Fruit fly (Drosophila melanogaster) whole organism, wandering third instar larva: Measurements from ENCODE around the gene Sec10.
A peak's percentile ranks its signal among the peaks of the same experiment; 100 is the strongest.

Experiments used
- Abd-B ChIP-seq: fragments of >200 bp; optimal IDR thresholded peaks from 2 replicates; lab custom pipeline; 2017; ENCODE audit warnings: missing biosample characterization, missing genetic modification characterization
- CG32264 ChIP-seq: fragments of 200-800 bp; sonication (Bioruptor generic); optimal IDR thresholded peaks from 2 replicates; lab custom pipeline; 2016; ENCODE audit warnings: missing biosample characterization, missing genetic modification characterization
- CG9705 ChIP-seq: fragments of 200-800 bp; sonication (Bioruptor generic); optimal IDR thresholded peaks from 2 replicates; lab custom pipeline; 2018; ENCODE audit warnings: missing biosample characterization, mild to moderate bottlenecking, missing genetic modification characterization
- CrebA ChIP-seq: fragments of 200-800 bp; sonication (Bioruptor generic); optimal IDR thresholded peaks from 2 replicates; lab custom pipeline; 2016; ENCODE audit warnings: missing biosample characterization, mild to moderate bottlenecking, missing genetic modification characterization, borderline replicate concordance
- Dfd ChIP-seq: fragments of >200 bp; optimal IDR thresholded peaks from 2 replicates; lab custom pipeline; 2017; ENCODE audit warnings: missing biosample characterization, missing genetic modification characterization
- Dif ChIP-seq: fragments of 200-275, 200-300 bp; sonication (Bioruptor generic); optimal IDR thresholded peaks from 2 replicates; lab custom pipeline; 2018; ENCODE audit warnings: missing biosample characterization, missing genetic modification characterization; ENCODE audit not compliant: partially characterized antibody
- GATAd ChIP-seq: sonication (Bioruptor generic); optimal IDR thresholded peaks from 2 replicates; lab custom pipeline; 2016; ENCODE audit warnings: missing biosample characterization, missing genetic modification characterization
- HLH106 ChIP-seq: fragments of 200-800 bp; optimal IDR thresholded peaks from 3 replicates; lab custom pipeline; 2019; ENCODE audit warnings: missing biosample characterization, mild to moderate bottlenecking, missing genetic modification characterization, moderate library complexity
- Hnf4 ChIP-seq: fragments of 200-800 bp; sonication (Bioruptor generic); optimal IDR thresholded peaks from 2 replicates; lab custom pipeline; 2016; ENCODE audit warnings: missing biosample characterization, mild to moderate bottlenecking, missing genetic modification characterization
- Hr78 ChIP-seq: fragments of >200 bp; optimal IDR thresholded peaks from 2 replicates; lab custom pipeline; 2017; ENCODE audit warnings: missing biosample characterization, missing genetic modification characterization
- Hr83 ChIP-seq: fragments of 200-300 bp; sonication (Bioruptor generic); optimal IDR thresholded peaks from 2 replicates; lab custom pipeline; 2016; ENCODE audit warnings: missing biosample characterization, mild to moderate bottlenecking, missing genetic modification characterization, moderate library complexity; ENCODE audit not compliant: poor library complexity, severe bottlenecking
- Jra ChIP-seq: sonication (Bioruptor generic); optimal IDR thresholded peaks from 2 replicates; lab custom pipeline; 2016; ENCODE audit warnings: missing biosample characterization, missing genetic modification characterization
- Mio ChIP-seq: sonication (Bioruptor generic); optimal IDR thresholded peaks from 2 replicates; lab custom pipeline; 2016; ENCODE audit warnings: missing biosample characterization, missing genetic modification characterization
- Myc ChIP-seq: fragments of >200 bp; optimal IDR thresholded peaks from 2 replicates; lab custom pipeline; 2017
- N ChIP-seq: fragments of >200 bp; optimal IDR thresholded peaks from 2 replicates; lab custom pipeline; 2018; ENCODE audit warnings: missing biosample characterization, missing external identifiers, missing genetic modification characterization
- OdsH ChIP-seq: fragments of 200-800 bp; sonication (Bioruptor generic); optimal IDR thresholded peaks from 2 replicates; lab custom pipeline; 2016; ENCODE audit warnings: missing biosample characterization, mild to moderate bottlenecking, missing genetic modification characterization
- Rel ChIP-seq, 2 experiments: fragments of 200-800 bp; sonication (Bioruptor generic) in 1 of 2; optimal IDR thresholded peaks; 2 replicates in 1 of 2; 3 replicates in 1 of 2; lab custom pipeline; 2016 to 2019; ENCODE audit warnings: mild to moderate bottlenecking in 2 of 2, missing biosample characterization in 2 of 2, missing genetic modification characterization in 2 of 2, moderate library complexity in 1 of 2
- Sp1 ChIP-seq: fragments of 200-800 bp; sonication (Bioruptor generic); optimal IDR thresholded peaks from 3 replicates; lab custom pipeline; 2019; ENCODE audit warnings: missing biosample characterization, mild to moderate bottlenecking, missing genetic modification characterization, moderate library complexity
- Vsx2 ChIP-seq: fragments of 200-300, 225-300 bp; sonication (Bioruptor generic); optimal IDR thresholded peaks from 2 replicates; lab custom pipeline; 2018; ENCODE audit warnings: missing biosample characterization, missing genetic modification characterization; ENCODE audit not compliant: partially characterized antibody
- br ChIP-seq: fragments of 200-800 bp; sonication (Bioruptor generic); optimal IDR thresholded peaks from 2 replicates; lab custom pipeline; 2016; ENCODE audit warnings: missing biosample characterization, missing genetic modification characterization
- dmrt93B ChIP-seq: fragments of 200-800 bp; sonication (Bioruptor generic); optimal IDR thresholded peaks from 2 replicates; lab custom pipeline; 2018; ENCODE audit warnings: missing biosample characterization, mild to moderate bottlenecking, missing genetic modification characterization
- dsf ChIP-seq: sonication (Bioruptor generic); optimal IDR thresholded peaks from 2 replicates; lab custom pipeline; 2016; ENCODE audit warnings: missing biosample characterization, missing genetic modification characterization, borderline replicate concordance
- ey ChIP-seq: fragments of 200-800 bp; sonication (Bioruptor generic); optimal IDR thresholded peaks from 2 replicates; lab custom pipeline; 2016; ENCODE audit warnings: missing biosample characterization, missing genetic modification characterization
- foxo ChIP-seq, 2 experiments: fragments of 200-800 bp; sonication (Bioruptor generic); optimal IDR thresholded peaks; 2 replicates in 1 of 2; 3 replicates in 1 of 2; lab custom pipeline; 2016 to 2017; ENCODE audit warnings: missing biosample characterization in 2 of 2, missing genetic modification characterization in 2 of 2
- fru ChIP-seq: fragments of 200-800 bp; sonication (Bioruptor generic); optimal IDR thresholded peaks from 3 replicates; lab custom pipeline; 2016; ENCODE audit warnings: missing biosample characterization, mild to moderate bottlenecking, missing genetic modification characterization
- h ChIP-seq: fragments of 200-800 bp; sonication (Bioruptor generic); optimal IDR thresholded peaks from 3 replicates; lab custom pipeline; 2016; ENCODE audit warnings: missing biosample characterization, mild to moderate bottlenecking, missing genetic modification characterization
- jim ChIP-seq: fragments of 175-275, 200-325 bp; sonication (Bioruptor generic); optimal IDR thresholded peaks from 2 replicates; lab custom pipeline; 2016; ENCODE audit warnings: missing biosample characterization, mild to moderate bottlenecking, missing genetic modification characterization
- lola ChIP-seq: fragments of >200 bp; optimal IDR thresholded peaks from 2 replicates; lab custom pipeline; 2017; ENCODE audit warnings: missing biosample characterization, missing genetic modification characterization
- pan ChIP-seq: fragments of >200 bp; optimal IDR thresholded peaks from 2 replicates; lab custom pipeline; 2017
- psq ChIP-seq: fragments of 200-800 bp; sonication (Bioruptor generic); optimal IDR thresholded peaks from 3 replicates; lab custom pipeline; 2017; ENCODE audit warnings: missing biosample characterization, mild to moderate bottlenecking, missing genetic modification characterization, moderate library complexity
- rgr ChIP-seq: fragments of 200-800 bp; sonication (Bioruptor generic); optimal IDR thresholded peaks from 3 replicates; lab custom pipeline; 2016; ENCODE audit warnings: missing biosample characterization, mild to moderate bottlenecking, missing genetic modification characterization
- sv ChIP-seq: fragments of 200-800 bp; sonication (Bioruptor generic); optimal IDR thresholded peaks from 3 replicates; lab custom pipeline; 2016; ENCODE audit warnings: missing biosample characterization, missing genetic modification characterization
- tai ChIP-seq: sonication (Bioruptor generic); optimal IDR thresholded peaks from 2 replicates; lab custom pipeline; 2016; ENCODE audit warnings: missing biosample characterization, missing genetic modification characterization
- usp ChIP-seq: fragments of >200 bp; optimal IDR thresholded peaks from 2 replicates; lab custom pipeline; 2017; ENCODE audit warnings: missing biosample characterization, missing genetic modification characterization
- woc ChIP-seq: sonication (Bioruptor generic); optimal IDR thresholded peaks from 2 replicates; lab custom pipeline; 2016; ENCODE audit warnings: missing biosample characterization, mild to moderate bottlenecking, missing genetic modification characterization

Sec10 gene

DNA sequence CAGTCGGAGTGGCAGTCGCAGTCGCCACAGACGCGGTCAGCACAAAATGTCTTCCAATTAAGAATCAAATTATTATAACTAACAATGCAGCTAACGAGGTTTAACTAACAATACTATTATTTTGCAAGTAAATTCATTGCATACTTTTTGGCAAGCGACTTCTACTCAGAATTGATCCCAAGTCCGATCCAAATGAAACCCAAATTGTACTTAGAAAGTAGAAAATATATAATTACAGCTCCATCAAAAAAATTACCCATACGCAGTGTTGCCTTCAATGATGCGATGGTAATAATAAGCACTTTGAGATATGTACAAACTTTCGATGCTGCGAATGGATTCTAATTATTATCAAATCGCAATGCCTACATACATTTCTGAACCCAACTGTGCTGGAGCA, 9.1 kb downstream of the Sec10 start:
- no peak for TF ChIP-seq Mio (GFP tag; lab: Kevin White, UChicago)
- no peak for TF ChIP-seq Rel (GFP tag; optimal IDR thresholded peaks at IDR 0.05; lab: Kevin White, UChicago)
- TF ChIP-seq Rel (tag; optimal IDR thresholded peaks at IDR 0.05; lab: Kevin White, UChicago) = no peak
- no peak for TF ChIP-seq pan (lab: Kevin White, UChicago)
- no peak for TF ChIP-seq usp (GFP tag; lab: Kevin White, UChicago)
- TF ChIP-seq tai (GFP tag; lab: Kevin White, UChicago) = no peak
- TF ChIP-seq CrebA (GFP tag; lab: Kevin White, UChicago) = no peak
- no peak for TF ChIP-seq psq
- no peak for TF ChIP-seq Dfd (GFP tag; lab: Kevin White, UChicago)
- peak; percentile 33 for TF ChIP-seq h (GFP tag; lab: Kevin White, UChicago)
- peak; percentile 27 for TF ChIP-seq OdsH (GFP tag; lab: Kevin White, UChicago)
- no peak for TF ChIP-seq sv (GFP tag; lab: Kevin White, UChicago)
- peak; percentile 27 for TF ChIP-seq br (GFP tag; lab: Kevin White, UChicago)
- TF ChIP-seq Sp1 (GFP tag; lab: Kevin White, UChicago) = peak; percentile 57
- no peak for TF ChIP-seq N
- TF ChIP-seq Hr83 (GFP tag; lab: Kevin White, UChicago) = no peak
- TF ChIP-seq Vsx2 (GFP tag; lab: Kevin White, UChicago) = no peak
- TF ChIP-seq CG32264 (GFP tag; lab: Kevin White, UChicago) = no peak
- TF ChIP-seq Jra = no peak
- peak; percentile 31 for TF ChIP-seq ey (GFP tag; lab: Kevin White, UChicago)
- no peak for TF ChIP-seq Myc (lab: Kevin White, UChicago)
- no peak for TF ChIP-seq Abd-B (GFP tag; lab: Kevin White, UChicago)
- peak; percentile 38 for TF ChIP-seq woc (GFP tag; lab: Kevin White, UChicago)
- no peak for TF ChIP-seq dmrt93B (GFP tag; lab: Kevin White, UChicago)
- TF ChIP-seq dsf = no peak
- TF ChIP-seq lola (GFP tag; lab: Kevin White, UChicago) = no peak
- TF ChIP-seq HLH106 (tag; lab: Kevin White, UChicago) = peak; percentile 15
- TF ChIP-seq rgr (GFP tag; lab: Kevin White, UChicago) = peak; percentile 16
- TF ChIP-seq foxo (GFP tag; optimal IDR thresholded peaks at IDR 0.05; lab: Kevin White, UChicago) = peak in 1 of 2 experiments; percentile 55
- TF ChIP-seq jim (GFP tag; lab: Kevin White, UChicago) = no peak
- peak; percentile 4 for TF ChIP-seq Hnf4

DNA sequence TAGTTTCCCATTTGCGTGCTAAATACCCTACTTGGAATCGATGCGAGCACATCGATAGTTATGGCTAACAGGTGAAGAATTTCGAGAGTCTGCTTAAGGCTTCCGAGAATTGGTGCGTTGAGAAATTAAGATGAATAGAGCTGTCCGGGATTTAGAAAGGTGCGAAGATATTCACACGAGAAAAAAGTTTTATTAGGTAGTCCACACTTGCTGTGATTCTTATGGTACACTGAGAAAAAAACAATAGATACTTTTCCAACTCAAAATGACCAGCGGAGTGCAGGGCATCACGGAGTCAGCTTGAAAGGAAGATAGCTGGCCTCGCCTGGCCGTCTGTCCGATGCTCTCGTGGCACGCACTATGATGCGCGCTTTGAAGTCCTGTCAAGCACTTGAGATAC, 9.9 kb downstream of the Sec10 start:
- TF ChIP-seq HLH106 (tag; lab: Kevin White, UChicago) (peak; percentile 62), fru (GFP tag; lab: Kevin White, UChicago) (peak; percentile 73), usp (GFP tag; lab: Kevin White, UChicago) (no peak), OdsH (GFP tag; lab: Kevin White, UChicago) (peak; percentile 49), CG32264 (GFP tag; lab: Kevin White, UChicago) (peak; percentile 0), pan (lab: Kevin White, UChicago) (no peak), N (no peak), tai (GFP tag; lab: Kevin White, UChicago) (no peak), woc (GFP tag; lab: Kevin White, UChicago) (peak; percentile 72), lola (GFP tag; lab: Kevin White, UChicago) (no peak), Dif (GFP tag; lab: Kevin White, UChicago) (no peak), h (GFP tag; lab: Kevin White, UChicago) (peak; percentile 73), Hr78 (GFP tag; lab: Kevin White, UChicago) (no peak), Sp1 (GFP tag; lab: Kevin White, UChicago) (peak; percentile 61), psq (peak; percentile 45), sv (GFP tag; lab: Kevin White, UChicago) (no peak), Vsx2 (GFP tag; lab: Kevin White, UChicago) (no peak), jim (GFP tag; lab: Kevin White, UChicago) (no peak), Jra (peak; percentile 22), dmrt93B (GFP tag; lab: Kevin White, UChicago) (peak; percentile 13), Abd-B (GFP tag; lab: Kevin White, UChicago) (no peak), Hnf4 (peak; percentile 36), GATAd (GFP tag; lab: Kevin White, UChicago) (no peak), ey (GFP tag; lab: Kevin White, UChicago) (peak; percentile 72), br (GFP tag; lab: Kevin White, UChicago) (peak; percentile 66), foxo (GFP tag; optimal IDR thresholded peaks at IDR 0.05; lab: Kevin White, UChicago) (peak in 1 of 2 experiments; percentile 72), dsf (no peak), rgr (GFP tag; lab: Kevin White, UChicago) (peak; percentile 56), CrebA (GFP tag; lab: Kevin White, UChicago) (no peak), CG9705 (GFP tag; lab: Kevin White, UChicago) (no peak), Rel (GFP tag; optimal IDR thresholded peaks at IDR 0.05; lab: Kevin White, UChicago) (no peak), Rel (tag; optimal IDR thresholded peaks at IDR 0.05; lab: Kevin White, UChicago) (no peak)
